Worm (Caenorhabditis elegans) whole organism, young adult: Measurements from ENCODE around the gene elt-4.

Experiments used
- B0019.2 ChIP-seq: fragments of 200-800 bp; sonication (Bioruptor generic); conservative IDR thresholded peaks from 2 replicates; pipeline ENCODE4 v1.3.6; 2022; ENCODE audit warnings: missing genetic modification reagents, missing genetic modification characterization, missing compliant biosample characterization
- B0035.1 ChIP-seq: sonication (generic microtip); optimal IDR thresholded peaks from 2 replicates; lab custom pipeline; 2016; ENCODE audit warnings: missing genetic modification characterization, mild to moderate bottlenecking, missing compliant biosample characterization, missing genotype, missing genetic modification reagents
- B0261.1 ChIP-seq: sonication (generic microtip); optimal IDR thresholded peaks from 2 replicates; lab custom pipeline; 2016; ENCODE audit warnings: mild to moderate bottlenecking, missing genetic modification characterization, moderate library complexity, missing compliant biosample characterization
- C17E4.6 ChIP-seq: fragments of 200-800 bp; sonication (Bioruptor generic); IDR thresholded peaks from 2 replicates; pipeline ENCODE4 v1.3.6; 2022; ENCODE audit warnings: missing genetic modification reagents, missing genetic modification characterization, missing compliant biosample characterization
- F39B2.1 ChIP-seq: fragments of 200-800 bp; sonication (Bioruptor generic); IDR thresholded peaks from 2 replicates; pipeline ENCODE4 v1.3.6; 2022; ENCODE audit warnings: missing genetic modification reagents, missing genetic modification characterization, missing compliant biosample characterization
- F55B11.4 ChIP-seq: sonication (generic microtip); optimal IDR thresholded peaks from 2 replicates; lab custom pipeline; 2016; ENCODE audit warnings: missing compliant biosample characterization, missing genetic modification characterization, borderline replicate concordance; ENCODE audit not compliant: insufficient read depth
- K11D2.4 ChIP-seq: fragments of 200-800 bp; sonication (Bioruptor generic); IDR thresholded peaks from 2 replicates; pipeline ENCODE4 v1.3.6; 2022; ENCODE audit warnings: missing genetic modification reagents, missing genetic modification characterization, missing compliant biosample characterization
- T07F8.4 ChIP-seq: sonication (generic microtip); optimal IDR thresholded peaks from 2 replicates; lab custom pipeline; 2016; ENCODE audit warnings: mild to moderate bottlenecking, missing genetic modification characterization, moderate library complexity, missing compliant biosample characterization
- T26A5.8 ChIP-seq: sonication (generic microtip); optimal IDR thresholded peaks from 2 replicates; lab custom pipeline; 2016; ENCODE audit warnings: missing genetic modification characterization, missing compliant biosample characterization
- Y95B8A.8 ChIP-seq: fragments of 200-800 bp; sonication (Bioruptor generic); IDR thresholded peaks from 2 replicates; pipeline ENCODE4 v1.3.6; 2022; ENCODE audit warnings: missing genetic modification reagents, missing genetic modification characterization, missing compliant biosample characterization
- ZK185.1 ChIP-seq: sonication (generic microtip); optimal IDR thresholded peaks from 2 replicates; lab custom pipeline; 2016; ENCODE audit warnings: mild to moderate bottlenecking, missing genetic modification characterization, missing compliant biosample characterization; ENCODE audit not compliant: poor library complexity, severe bottlenecking
- ama-1 ChIP-seq, 3 experiments: fragments of 150-350 bp in 1 of 3; sonication (generic microtip) in 2 of 3; optimal IDR thresholded peaks; 2 replicates each; lab custom pipeline; 2014 to 2018; ENCODE audit warnings: missing biosample characterization in 2 of 3, missing genetic modification characterization in 2 of 3, missing genetic modification reagents in 2 of 3
- atf-7 ChIP-seq: sonication (generic microtip); optimal IDR thresholded peaks from 2 replicates; lab custom pipeline; 2017; ENCODE audit warnings: mild to moderate bottlenecking, missing genetic modification characterization, missing compliant biosample characterization
- ceh-79 ChIP-seq: sonication (generic microtip); optimal IDR thresholded peaks from 2 replicates; lab custom pipeline; 2017; ENCODE audit warnings: mild to moderate bottlenecking, missing genetic modification characterization, missing compliant biosample characterization
- egl-44 ChIP-seq: fragments of 200-800 bp; sonication (Bioruptor generic); IDR thresholded peaks from 2 replicates; pipeline ENCODE4 v1.3.6; 2022; ENCODE audit warnings: missing genetic modification reagents, missing genetic modification characterization, missing compliant biosample characterization
- egrh-3 ChIP-seq: fragments of 200-800 bp; sonication (Bioruptor generic); IDR thresholded peaks from 2 replicates; pipeline ENCODE4 v1.3.6; 2022; ENCODE audit warnings: missing genetic modification reagents, missing genetic modification characterization, missing compliant biosample characterization
- ets-4 ChIP-seq: fragments of 200-800 bp; sonication (Bioruptor generic); optimal IDR thresholded peaks from 2 replicates; lab custom pipeline; 2018; ENCODE audit warnings: mild to moderate bottlenecking, missing genetic modification characterization, missing compliant biosample characterization
- him-1 ChIP-seq: sonication (generic microtip); optimal IDR thresholded peaks from 2 replicates; lab custom pipeline; 2016; ENCODE audit warnings: missing genotype, missing genetic modification reagents, missing genetic modification characterization, missing compliant biosample characterization
- let-526 ChIP-seq: fragments of 200-800 bp; sonication (Bioruptor generic); IDR thresholded peaks from 2 replicates; pipeline ENCODE4 v1.3.6; 2022; ENCODE audit warnings: missing genetic modification reagents, missing genetic modification characterization, missing compliant biosample characterization
- let-607 ChIP-seq, 2 experiments: fragments of 200-800 bp in 1 of 2; sonication (Bioruptor generic) in 1 of 2; sonication (generic microtip) in 1 of 2; optimal IDR thresholded peaks; 2 replicates each; lab custom pipeline; 2016 to 2018; ENCODE audit warnings: mild to moderate bottlenecking in 2 of 2, missing compliant biosample characterization in 2 of 2, missing genetic modification characterization in 2 of 2, moderate library complexity in 2 of 2, missing genotype in 1 of 2
- lin-54 ChIP-seq: fragments of 200-800 bp; sonication (Bioruptor generic); optimal IDR thresholded peaks from 2 replicates; lab custom pipeline; 2018; ENCODE audit warnings: mild to moderate bottlenecking, missing genetic modification characterization, missing compliant biosample characterization
- lir-1 ChIP-seq: fragments of 200-800 bp; sonication (Bioruptor generic); conservative IDR thresholded peaks from 2 replicates; pipeline ENCODE4 v1.3.6; 2022; ENCODE audit warnings: missing genetic modification reagents, missing genetic modification characterization, missing compliant biosample characterization
- madf-6 ChIP-seq: fragments of 200-800 bp; sonication (Bioruptor generic); IDR thresholded peaks from 2 replicates; pipeline ENCODE4 v1.3.6; 2022; ENCODE audit warnings: missing genetic modification reagents, missing genetic modification characterization, missing compliant biosample characterization
- madf-8 ChIP-seq: fragments of 200-800 bp; sonication (Bioruptor generic); conservative IDR thresholded peaks from 2 replicates; pipeline ENCODE4 v1.3.6; 2022; ENCODE audit warnings: missing genetic modification reagents, missing genetic modification characterization, missing compliant biosample characterization
- mcd-1 ChIP-seq: fragments of 200-800 bp; sonication (Bioruptor generic); IDR thresholded peaks from 2 replicates; pipeline ENCODE4 v1.3.6; 2022; ENCODE audit warnings: missing genetic modification reagents, missing genetic modification characterization, missing compliant biosample characterization
- nfyb-1 ChIP-seq: fragments of 200-800 bp; sonication (Bioruptor generic); IDR thresholded peaks from 2 replicates; pipeline ENCODE4 v1.3.6; 2022; ENCODE audit warnings: missing genetic modification reagents, missing genetic modification characterization, missing compliant biosample characterization
- nhr-120 ChIP-seq: fragments of 200-800 bp; sonication (Bioruptor generic); IDR thresholded peaks from 2 replicates; pipeline ENCODE4 v1.3.6; 2022; ENCODE audit warnings: missing genetic modification characterization, missing compliant biosample characterization
- nhr-80 ChIP-seq: sonication (generic microtip); optimal IDR thresholded peaks from 2 replicates; lab custom pipeline; 2016; ENCODE audit warnings: missing genetic modification characterization, missing compliant biosample characterization
- pbrm-1 ChIP-seq: fragments of 200-800 bp; sonication (Bioruptor generic); IDR thresholded peaks from 2 replicates; pipeline ENCODE4 v1.3.6; 2022; ENCODE audit warnings: missing genetic modification reagents, missing genetic modification characterization, missing compliant biosample characterization
- rec-8 ChIP-seq, 2 experiments: sonication (generic microtip); optimal IDR thresholded peaks; 2 replicates each; lab custom pipeline; 2016; ENCODE audit warnings: mild to moderate bottlenecking in 2 of 2, missing genetic modification characterization in 2 of 2, missing genetic modification reagents in 2 of 2, missing genotype in 2 of 2, missing biosample characterization in 1 of 2, missing compliant biosample characterization in 1 of 2, moderate library complexity in 1 of 2
- rpc-1 ChIP-seq, 2 experiments: fragments of 150-350 bp in 1 of 2; sonication (generic microtip) in 1 of 2; optimal IDR thresholded peaks; 2 replicates each; lab custom pipeline; 2014 to 2018; ENCODE audit warnings: missing biosample characterization in 1 of 2, missing genetic modification characterization in 1 of 2, missing genetic modification reagents in 1 of 2, missing genotype in 1 of 2
- sea-2 ChIP-seq: fragments of 200-800 bp; sonication (Bioruptor generic); IDR thresholded peaks from 2 replicates; pipeline ENCODE4 v1.3.6; 2022; ENCODE audit warnings: missing genetic modification characterization, missing compliant biosample characterization
- somi-1 ChIP-seq: fragments of 200-800 bp; sonication (Bioruptor generic); optimal IDR thresholded peaks from 2 replicates; lab custom pipeline; 2018; ENCODE audit warnings: mild to moderate bottlenecking, missing genetic modification characterization, missing compliant biosample characterization
- sptf-2 ChIP-seq: fragments of 200-800 bp; sonication (Bioruptor generic); optimal IDR thresholded peaks from 2 replicates; lab custom pipeline; 2018; ENCODE audit warnings: mild to moderate bottlenecking, missing genetic modification characterization, missing compliant biosample characterization
- tbp1 ChIP-seq: fragments of 200-800 bp; sonication (Bioruptor generic); optimal IDR thresholded peaks from 2 replicates; lab custom pipeline; 2018; ENCODE audit warnings: mild to moderate bottlenecking, missing genetic modification characterization, missing compliant biosample characterization
- unc-130 ChIP-seq: sonication (generic microtip); optimal IDR thresholded peaks from 2 replicates; lab custom pipeline; 2016; ENCODE audit warnings: missing genetic modification reagents, missing genetic modification characterization, missing compliant biosample characterization
- ztf-22 ChIP-seq: fragments of 200-800 bp; sonication (Bioruptor generic); optimal IDR thresholded peaks from 2 replicates; lab custom pipeline; 2018; ENCODE audit warnings: mild to moderate bottlenecking, missing genetic modification characterization, moderate library complexity, missing compliant biosample characterization
- ztf-28 ChIP-seq: fragments of 200-800 bp; sonication (Bioruptor generic); IDR thresholded peaks from 2 replicates; pipeline ENCODE4 v1.3.6; 2022; ENCODE audit warnings: missing genetic modification reagents, missing genetic modification characterization, missing compliant biosample characterization
- ztf-3 ChIP-seq: fragments of 200-800 bp; sonication (Bioruptor generic); optimal IDR thresholded peaks from 2 replicates; lab custom pipeline; 2018; ENCODE audit warnings: mild to moderate bottlenecking, missing genetic modification characterization, missing compliant biosample characterization

The elt-4 gene

ce11 chrX:10477172-10477985, 2.1 kb downstream of the elt-4 start:
- TF ChIP-seq ama-1 (optimal IDR thresholded peaks at IDR 0.05; lab: Kevin White, UChicago) (no peak), ama-1 (GFP tag; optimal IDR thresholded peaks at IDR 0.05; lab: Kevin White, UChicago) (no peak), nhr-80 (tag; lab: Kevin White, UChicago) (peak; percentile 90), let-526 (GFP tag; lab: Robert Waterston, UW) (no peak)

- TF ChIP-seq atf-7 (tag; lab: Kevin White, UChicago) (peak; percentile 52), tbp1 (GFP tag; lab: Kevin White, UChicago) (no peak), nhr-80 (tag; lab: Kevin White, UChicago) (peak; percentile 78)
Observed at ce11 chrX:10479108-10479738, 3.9 kb downstream of the elt-4 start.

ce11 chrX:10480563-10481290, 5.4 kb downstream of the elt-4 start, which contains the start of gene elt-2:
Gene elt-2 (plus strand): TSS chrX:10481240.
- TF ChIP-seq let-607 (tag; optimal IDR thresholded peaks at IDR 0.05; lab: Kevin White, UChicago): peak in 1 of 2 experiments; percentile 38
- no peak for TF ChIP-seq nhr-120
- TF ChIP-seq C17E4.6: no peak
- no peak for TF ChIP-seq unc-130 (GFP tag; lab: Kevin White, UChicago)
- no peak for TF ChIP-seq pbrm-1 (GFP tag; lab: Robert Waterston, UW)
- TF ChIP-seq F39B2.1: no peak
- TF ChIP-seq sptf-2 (GFP tag; lab: Kevin White, UChicago): no peak
- TF ChIP-seq egl-44 (GFP tag; lab: Robert Waterston, UW): 0 out of 2 replicates have a peak, but pooled peaks have one; percentile 26
- TF ChIP-seq B0035.1 (tag; lab: Kevin White, UChicago): no peak
- TF ChIP-seq ets-4 (GFP tag; lab: Kevin White, UChicago): peak; percentile 65
- no peak for TF ChIP-seq ztf-3 (GFP tag; lab: Kevin White, UChicago)
- no peak for TF ChIP-seq ztf-28 (GFP tag; lab: Robert Waterston, UW)
- TF ChIP-seq egrh-3 (GFP tag; lab: Robert Waterston, UW): no peak
- TF ChIP-seq rec-8 (tag; optimal IDR thresholded peaks at IDR 0.05; lab: Kevin White, UChicago): no peak
- no peak for TF ChIP-seq T07F8.4 (tag; lab: Kevin White, UChicago)
- TF ChIP-seq Y95B8A.8 (GFP tag; lab: Robert Waterston, UW): no peak
- TF ChIP-seq nhr-80 (tag; lab: Kevin White, UChicago): peak; percentile 97
- peak; percentile 65 for TF ChIP-seq atf-7 (tag; lab: Kevin White, UChicago)
- TF ChIP-seq B0261.1 (tag; lab: Kevin White, UChicago): no peak
- no peak for TF ChIP-seq T26A5.8 (tag; lab: Kevin White, UChicago)
- no peak for TF ChIP-seq mcd-1 (GFP tag; lab: Robert Waterston, UW)
- no peak for TF ChIP-seq lin-54 (GFP tag; lab: Kevin White, UChicago)
- TF ChIP-seq madf-6 (GFP tag; lab: Robert Waterston, UW): no peak
- no peak for TF ChIP-seq B0019.2 (GFP tag; lab: Robert Waterston, UW)
- TF ChIP-seq F55B11.4 (tag; lab: Kevin White, UChicago): no peak
- TF ChIP-seq K11D2.4 (GFP tag; lab: Robert Waterston, UW): no peak
- no peak for TF ChIP-seq him-1 (tag; lab: Kevin White, UChicago)
- no peak for TF ChIP-seq ceh-79 (tag; lab: Kevin White, UChicago)
- TF ChIP-seq somi-1 (GFP tag; lab: Kevin White, UChicago): no peak
- no peak for TF ChIP-seq madf-8
- TF ChIP-seq tbp1 (GFP tag; lab: Kevin White, UChicago): no peak
- 0 out of 2 replicates have a peak, but pooled peaks have one; percentile 17 for TF ChIP-seq lir-1 (GFP tag; lab: Robert Waterston, UW)
- peak; percentile 65 for TF ChIP-seq nfyb-1
- TF ChIP-seq ZK185.1 (tag; lab: Kevin White, UChicago): no peak
- peak; percentile 86 for TF ChIP-seq ztf-22 (GFP tag; lab: Kevin White, UChicago)
- no peak for TF ChIP-seq sea-2 (GFP tag; lab: Robert Waterston, UW)
- no peak for TF ChIP-seq rpc-1 (optimal IDR thresholded peaks at IDR 0.05; lab: Kevin White, UChicago)
- TF ChIP-seq rpc-1 (tag; optimal IDR thresholded peaks at IDR 0.05; lab: Kevin White, UChicago): no peak
